Worm (Caenorhabditis elegans): ENCODE data around the gene acy-3.

- TF ChIP-seq ceh-44 (GFP tag; IDR thresholded peaks at IDR 0.05) (no peak), lin-15B (tag; optimal IDR thresholded peaks at IDR 0.05) (no peak), skn-1 (tag; optimal IDR thresholded peaks at IDR 0.05) (no peak), snpc-4 (tag; optimal IDR thresholded peaks at IDR 0.05) (no peak), ceh-82 (tag; optimal IDR thresholded peaks at IDR 0.05) (no peak), php-3 (GFP tag; IDR thresholded peaks at IDR 0.05) (no peak)
Observed at ce11 chrIII:3831798-3832197, 45.5 kb upstream of the acy-3 start.

Measured in whole organism, L4 larva.